Worm (Caenorhabditis elegans): Measurements from ENCODE around the gene lias-1.

- no peak for TF ChIP-seq hlh-30 (tag; optimal IDR thresholded peaks at IDR 0.05; ENCODE audit: insufficient read depth)
- TF ChIP-seq nhr-11 (tag; optimal IDR thresholded peaks at IDR 0.05): no peak
- TF ChIP-seq K02D7.2 (tag; optimal IDR thresholded peaks at IDR 0.05): no peak
- no peak for TF ChIP-seq ceh-14 (tag; optimal IDR thresholded peaks at IDR 0.05)
- TF ChIP-seq npax-4 (tag; optimal IDR thresholded peaks at IDR 0.05): no peak
- TF ChIP-seq odd-2 (tag; optimal IDR thresholded peaks at IDR 0.05): no peak
- no peak for TF ChIP-seq fkh-10 (GFP tag; optimal IDR thresholded peaks at IDR 0.05)
- TF ChIP-seq unc-86 (tag; optimal IDR thresholded peaks at IDR 0.05): no peak
- no peak for TF ChIP-seq dve-1 (tag; optimal IDR thresholded peaks at IDR 0.05)
- no peak for TF ChIP-seq ceh-6 (GFP tag; optimal IDR thresholded peaks at IDR 0.05)
- TF ChIP-seq elt-2 (tag; optimal IDR thresholded peaks at IDR 0.05): no peak
- no peak for TF ChIP-seq ceh-22 (tag; optimal IDR thresholded peaks at IDR 0.05)
- TF ChIP-seq ceh-30 (tag; optimal IDR thresholded peaks at IDR 0.05): no peak
- no peak for TF ChIP-seq ama-1 (optimal IDR thresholded peaks at IDR 0.05)
These were observed 17.8 kb downstream of the lias-1 start for ce11 chrIII:3487133-3487532.
